Worm (Caenorhabditis elegans) whole organism, L1 larva: ENCODE results near the gene srh-70.

Experiments used
- C16A3.4 ChIP-seq: fragments of 150-350 bp; optimal IDR thresholded peaks from 2 replicates; lab custom pipeline; 2014; ENCODE audit warnings: missing biosample characterization, missing genetic modification characterization
- C34B4.2 ChIP-seq: sonication (generic microtip); optimal IDR thresholded peaks from 2 replicates; lab custom pipeline; 2017; ENCODE audit warnings: mild to moderate bottlenecking, missing genetic modification characterization, missing compliant biosample characterization
- F16B12.6 ChIP-seq: fragments of 150-350 bp; optimal IDR thresholded peaks from 2 replicates; lab custom pipeline; 2014; ENCODE audit warnings: missing biosample characterization, missing genetic modification characterization
- blmp-1 ChIP-seq: fragments of 150-350 bp; optimal IDR thresholded peaks from 2 replicates; lab custom pipeline; 2014; ENCODE audit warnings: missing biosample characterization, missing genetic modification characterization
- ceh-63 ChIP-seq: fragments of 200-800 bp; sonication (Bioruptor generic); optimal IDR thresholded peaks from 2 replicates; lab custom pipeline; 2018; ENCODE audit warnings: mild to moderate bottlenecking, missing genetic modification characterization, missing compliant biosample characterization
- ceh-82 ChIP-seq, 3 experiments: fragments of 150-350 bp in 1 of 3; sonication (generic microtip) in 2 of 3; optimal IDR thresholded peaks; 2 replicates each; lab custom pipeline; 2014 to 2017; ENCODE audit warnings: missing biosample characterization in 3 of 3, missing genetic modification characterization in 3 of 3
- ces-1 ChIP-seq: fragments of 150-350 bp; optimal IDR thresholded peaks from 2 replicates; lab custom pipeline; 2014; ENCODE audit warnings: missing biosample characterization, missing genetic modification reagents, missing genetic modification characterization
- efl-1 ChIP-seq, 4 experiments: fragments of 150-350 bp; optimal IDR thresholded peaks in 3 of 4; peaks in 1 of 4; 1 replicate in 1 of 4; 2 replicates in 3 of 4; lab custom pipeline; 2014; ENCODE audit warnings: missing biosample characterization in 2 of 4, missing genetic modification characterization in 2 of 4, missing genetic modification reagents in 2 of 4
- egl-27 ChIP-seq, 2 experiments: fragments of 150-350 bp in 1 of 2; sonication (generic microtip); optimal IDR thresholded peaks; 3 replicates each; lab custom pipeline; 2017 to 2018; ENCODE audit warnings: missing biosample characterization in 2 of 2, missing genetic modification characterization in 2 of 2, missing genetic modification reagents in 2 of 2
- elt-2 ChIP-seq: sonication (generic microtip); optimal IDR thresholded peaks from 2 replicates; lab custom pipeline; 2016; ENCODE audit warnings: missing genetic modification characterization, mild to moderate bottlenecking, inconsistent platforms, missing compliant biosample characterization, missing genetic modification reagents
- fkh-10 ChIP-seq: sonication (generic microtip); optimal IDR thresholded peaks from 2 replicates; lab custom pipeline; 2017; ENCODE audit warnings: missing biosample characterization, missing genetic modification reagents, missing genetic modification characterization
- hlh-4 ChIP-seq: sonication (generic microtip); optimal IDR thresholded peaks from 2 replicates; lab custom pipeline; 2016; ENCODE audit warnings: mild to moderate bottlenecking, missing genetic modification characterization, missing compliant biosample characterization
- irx-1 ChIP-seq: sonication (generic microtip); optimal IDR thresholded peaks from 2 replicates; lab custom pipeline; 2016; ENCODE audit warnings: missing genetic modification characterization, missing compliant biosample characterization
- jun-1 ChIP-seq: fragments of 150-350 bp; optimal IDR thresholded peaks from 2 replicates; lab custom pipeline; 2014; ENCODE audit warnings: missing biosample characterization, missing genetic modification reagents, missing genetic modification characterization
- lin-14 ChIP-seq: fragments of 200-800 bp; sonication (Bioruptor generic); optimal IDR thresholded peaks from 2 replicates; lab custom pipeline; 2018; ENCODE audit warnings: mild to moderate bottlenecking, missing genetic modification characterization, moderate library complexity, missing compliant biosample characterization
- lin-35 ChIP-seq, 2 experiments: fragments of 150-350 bp; optimal IDR thresholded peaks; 2 replicates each; lab custom pipeline; 2014; ENCODE audit warnings: missing biosample characterization in 2 of 2, missing genetic modification characterization in 2 of 2, missing genetic modification reagents in 2 of 2
- lin-39 ChIP-seq: fragments of 150-350 bp; optimal IDR thresholded peaks from 2 replicates; lab custom pipeline; 2014; ENCODE audit warnings: missing biosample characterization, missing genetic modification reagents, missing genetic modification characterization
- mef-2 ChIP-seq: fragments of 150-350 bp; optimal IDR thresholded peaks from 2 replicates; lab custom pipeline; 2014; ENCODE audit warnings: missing biosample characterization, missing genetic modification characterization
- nhr-11 ChIP-seq: fragments of 150-350 bp; optimal IDR thresholded peaks from 2 replicates; lab custom pipeline; 2014; ENCODE audit warnings: missing biosample characterization, missing genetic modification characterization
- nhr-19 ChIP-seq: fragments of 200-800 bp; sonication (Bioruptor generic); conservative IDR thresholded peaks from 2 replicates; pipeline ENCODE4 v1.3.6; 2022; ENCODE audit warnings: missing genetic modification characterization, missing compliant biosample characterization
- nhr-20 ChIP-seq: sonication (generic microtip); optimal IDR thresholded peaks from 2 replicates; lab custom pipeline; 2016; ENCODE audit warnings: mild to moderate bottlenecking, missing genetic modification characterization, missing compliant biosample characterization
- nhr-237 ChIP-seq: fragments of 150-350 bp; optimal IDR thresholded peaks from 2 replicates; lab custom pipeline; 2014; ENCODE audit warnings: missing biosample characterization, missing genetic modification characterization
- nhr-47 ChIP-seq: sonication (generic microtip); optimal IDR thresholded peaks from 2 replicates; lab custom pipeline; 2016; ENCODE audit warnings: mild to moderate bottlenecking, missing genetic modification characterization, moderate library complexity, missing compliant biosample characterization
- nhr-71 ChIP-seq: sonication (generic microtip); optimal IDR thresholded peaks from 2 replicates; lab custom pipeline; 2016; ENCODE audit warnings: mild to moderate bottlenecking, missing genetic modification characterization, moderate library complexity, missing compliant biosample characterization
- nhr-76 ChIP-seq: sonication (generic microtip); optimal IDR thresholded peaks from 2 replicates; lab custom pipeline; 2017; ENCODE audit warnings: missing biosample characterization, missing genetic modification characterization
- nhr-84 ChIP-seq: sonication (generic microtip); optimal IDR thresholded peaks from 2 replicates; lab custom pipeline; 2017; ENCODE audit warnings: missing biosample characterization, missing genetic modification characterization
- nhr-85 ChIP-seq: sonication (generic microtip); peaks from one replicate; lab custom pipeline; 2016; ENCODE audit warnings: missing genetic modification characterization, inconsistent platforms, missing compliant biosample characterization
- nhr-90 ChIP-seq: sonication (generic microtip); optimal IDR thresholded peaks from 2 replicates; lab custom pipeline; 2016; ENCODE audit warnings: mild to moderate bottlenecking, missing genetic modification characterization, missing compliant biosample characterization; ENCODE audit not compliant: poor library complexity
- pag-3 ChIP-seq: sonication (generic microtip); optimal IDR thresholded peaks from 2 replicates; lab custom pipeline; 2017; ENCODE audit warnings: missing genetic modification characterization, mild to moderate bottlenecking, missing compliant biosample characterization, antibody characterized with exemption, borderline replicate concordance; ENCODE audit not compliant: insufficient read depth
- snu-23 ChIP-seq: sonication (generic microtip); optimal IDR thresholded peaks from 2 replicates; lab custom pipeline; 2016; ENCODE audit warnings: missing genetic modification characterization, missing compliant biosample characterization
- tbx-2 ChIP-seq: sonication (generic microtip); optimal IDR thresholded peaks from 2 replicates; lab custom pipeline; 2016; ENCODE audit warnings: missing genetic modification characterization, missing compliant biosample characterization
- tlp-1 ChIP-seq: fragments of 150-350 bp; optimal IDR thresholded peaks from 2 replicates; lab custom pipeline; 2014; ENCODE audit warnings: missing biosample characterization, missing genetic modification characterization
- zip-4 ChIP-seq: fragments of 200-800 bp; sonication (Bioruptor generic); optimal IDR thresholded peaks from 2 replicates; lab custom pipeline; 2018; ENCODE audit warnings: mild to moderate bottlenecking, missing genetic modification characterization, moderate library complexity, missing compliant biosample characterization

Gene srh-70

ce11 chrII:12549613-12550012, 31.0 kb upstream of the srh-70 start:
- TF ChIP-seq nhr-85 (tag; lab: Kevin White, UChicago) (peak; percentile 55), nhr-84 (tag; lab: Kevin White, UChicago) (no peak), blmp-1 (peak; percentile 8)

ce11 chrII:12547547-12547946, 28.9 kb upstream of the srh-70 start, which contains the start of gene F49C5.16:
TSS of gene F49C5.16 (plus strand) at chrII:12547847.
- TF ChIP-seq pag-3, result no peak
- TF ChIP-seq efl-1 (optimal IDR thresholded peaks at IDR 0.05; lab: Kevin White, UChicago), result no peak
- no peak for TF ChIP-seq efl-1 (GFP tag; optimal IDR thresholded peaks at IDR 0.05 in 1 of 2; lab: Kevin White, UChicago)
- no peak for TF ChIP-seq ceh-82 (tag; optimal IDR thresholded peaks at IDR 0.05; lab: Kevin White, UChicago)
- TF ChIP-seq mef-2 (tag; lab: Kevin White, UChicago), result no peak
- no peak for TF ChIP-seq lin-14

- TF ChIP-seq nhr-71 (no peak), egl-27 (tag; optimal IDR thresholded peaks at IDR 0.05; lab: Kevin White, UChicago) (no peak)
Measured at ce11 chrII:12546413-12546812, 27.8 kb upstream of the srh-70 start, which contains the start of the genes F49C5.5 and F49C5.10. TSS of gene F49C5.5 (minus strand) at chrII:12546513. TSS of gene F49C5.10 (plus strand) at chrII:12546756.

ce11 chrII:12544533-12544932, 25.9 kb upstream of the srh-70 start, which contains the start of gene F49C5.9:
TSS of gene F49C5.9 (minus strand) at chrII:12544633.
- TF ChIP-seq F16B12.6 (no peak), C34B4.2 (tag; lab: Kevin White, UChicago) (no peak), fkh-10 (GFP tag; lab: Kevin White, UChicago) (no peak), nhr-11 (no peak), egl-27 (tag; optimal IDR thresholded peaks at IDR 0.05; lab: Kevin White, UChicago) (no peak)
- TF ChIP-seq, all 84 proteins: peak for 0

- TF ChIP-seq elt-2 (tag; lab: Kevin White, UChicago) (peak; percentile 56), tbx-2 (tag; lab: Kevin White, UChicago) (no peak), efl-1 (optimal IDR thresholded peaks at IDR 0.05; lab: Kevin White, UChicago) (no peak), efl-1 (GFP tag; optimal IDR thresholded peaks at IDR 0.05 in 1 of 2; lab: Kevin White, UChicago) (no peak), ceh-63 (GFP tag; lab: Kevin White, UChicago) (no peak)
Measured at ce11 chrII:12542594-12542997, 23.9 kb upstream of the srh-70 start.

ce11 chrII:12541670-12542080, 23.0 kb upstream of the srh-70 start:
- peak in 1 of 2 experiments; percentile 31 for TF ChIP-seq lin-35 (GFP tag; optimal IDR thresholded peaks at IDR 0.05; lab: Kevin White, UChicago)
- peak; percentile 18 for TF ChIP-seq snu-23
- peak; percentile 31 for TF ChIP-seq nhr-71
- peak; percentile 68 for TF ChIP-seq nhr-90
- peak; percentile 24 for TF ChIP-seq elt-2 (tag; lab: Kevin White, UChicago)
- peak in 1 of 2 experiments; percentile 2 for TF ChIP-seq efl-1 (optimal IDR thresholded peaks at IDR 0.05; lab: Kevin White, UChicago)
- peak in 1 of 2 experiments; percentile 82 for TF ChIP-seq efl-1 (GFP tag; optimal IDR thresholded peaks at IDR 0.05 in 1 of 2; lab: Kevin White, UChicago)
- TF ChIP-seq C16A3.4 (tag; lab: Kevin White, UChicago), result peak; percentile 7
- 0 out of 2 replicates have a peak, but pooled peaks have one; percentile 11 for TF ChIP-seq nhr-19
- peak; percentile 15 for TF ChIP-seq nhr-47 (tag; lab: Kevin White, UChicago)

ce11 chrII:12539395-12539794, 20.7 kb upstream of the srh-70 start:
- TF ChIP-seq tlp-1 (tag; lab: Kevin White, UChicago), result no peak
- TF ChIP-seq zip-4 (GFP tag; lab: Kevin White, UChicago), result no peak
- no peak for TF ChIP-seq C16A3.4 (tag; lab: Kevin White, UChicago)
- TF ChIP-seq irx-1 (tag; lab: Kevin White, UChicago), result no peak
- no peak for TF ChIP-seq nhr-20 (tag; lab: Kevin White, UChicago)
- no peak for TF ChIP-seq lin-39
- no peak for TF ChIP-seq hlh-4 (tag; lab: Kevin White, UChicago)
- no peak for TF ChIP-seq nhr-76 (tag; lab: Kevin White, UChicago)
- no peak for TF ChIP-seq ces-1 (GFP tag; lab: Kevin White, UChicago)
- no peak for TF ChIP-seq lin-14
- TF ChIP-seq nhr-237, result no peak
- TF ChIP-seq jun-1 (tag; lab: Kevin White, UChicago), result no peak
